Fruit fly (Drosophila melanogaster) whole organism, embryonic: ENCODE results near the gene lin-52.

Experiments
- Aef1 ChIP-seq: fragments of 200-800 bp; sonication (Bioruptor generic); IDR thresholded peaks from 3 replicates; pipeline ENCODE4 v1.3.6; 2022; ENCODE audit warnings: missing biosample characterization, missing genetic modification characterization
- C15 ChIP-seq: fragments of 200-800 bp; sonication (Bioruptor generic); IDR thresholded peaks from 3 replicates; pipeline ENCODE4 v1.3.6; 2022; ENCODE audit warnings: missing biosample characterization, missing genetic modification characterization
- CG10565 ChIP-seq: fragments of 200-800 bp; sonication (Bioruptor generic); optimal IDR thresholded peaks from 3 replicates; lab custom pipeline; 2016; ENCODE audit warnings: missing biosample characterization, mild to moderate bottlenecking, missing genetic modification characterization
- CG10959 ChIP-seq: fragments of 200-800 bp; sonication (Bioruptor generic); IDR thresholded peaks from 2 replicates; pipeline ENCODE4 v1.3.6; 2022; ENCODE audit warnings: missing biosample characterization, missing genetic modification characterization
- CG10979 ChIP-seq: fragments of 200-800 bp; sonication (Bioruptor generic); optimal IDR thresholded peaks from 2 replicates; lab custom pipeline; 2018; ENCODE audit warnings: missing biosample characterization, mild to moderate bottlenecking, missing genetic modification characterization, moderate library complexity
- CG13296 ChIP-seq: fragments of 200-800 bp; sonication (Bioruptor generic); optimal IDR thresholded peaks from 3 replicates; lab custom pipeline; 2018; ENCODE audit warnings: missing biosample characterization, mild to moderate bottlenecking, missing genetic modification characterization
- CG17802 ChIP-seq: fragments of 200-800 bp; sonication (Bioruptor generic); optimal IDR thresholded peaks from 2 replicates; lab custom pipeline; 2018; ENCODE audit warnings: missing biosample characterization, mild to moderate bottlenecking, missing genetic modification characterization, moderate library complexity
- CG2678 ChIP-seq: fragments of 200-800 bp; sonication (Bioruptor generic); optimal IDR thresholded peaks from 3 replicates; lab custom pipeline; 2019; ENCODE audit warnings: missing biosample characterization, mild to moderate bottlenecking, missing genetic modification characterization, moderate library complexity
- CG3065 ChIP-seq: fragments of 200-800 bp; sonication (Bioruptor generic); optimal IDR thresholded peaks from 2 replicates; lab custom pipeline; 2016; ENCODE audit warnings: missing biosample characterization, missing genetic modification characterization
- CG32772 ChIP-seq: fragments of 200-800 bp; sonication (Bioruptor generic); IDR thresholded peaks from 2 replicates; pipeline ENCODE4 v1.3.6; 2022; ENCODE audit warnings: missing biosample characterization, missing genetic modification characterization
- CG3281 ChIP-seq: fragments of 200-800 bp; sonication (Bioruptor generic); optimal IDR thresholded peaks from 3 replicates; lab custom pipeline; 2017; ENCODE audit warnings: missing biosample characterization, mild to moderate bottlenecking, missing genetic modification characterization
- CG33557 ChIP-seq: fragments of 200-800 bp; sonication (Bioruptor generic); optimal IDR thresholded peaks from 2 replicates; lab custom pipeline; 2019; ENCODE audit warnings: missing biosample characterization, mild to moderate bottlenecking, missing genetic modification characterization, moderate library complexity
- CG4328 ChIP-seq: fragments of 200-800 bp; sonication (Bioruptor generic); optimal IDR thresholded peaks from 3 replicates; lab custom pipeline; 2017; ENCODE audit warnings: missing biosample characterization, missing genetic modification reagents, missing genetic modification characterization
- CG43689 ChIP-seq: fragments of 200-800 bp; sonication (Bioruptor generic); IDR thresholded peaks from 2 replicates; pipeline ENCODE4 v1.3.6; 2022; ENCODE audit warnings: missing biosample characterization, missing genetic modification characterization
- CG4424 ChIP-seq: fragments of 200-800 bp; sonication (Bioruptor generic); optimal IDR thresholded peaks from 3 replicates; lab custom pipeline; 2016; ENCODE audit warnings: missing biosample characterization, missing genetic modification characterization
- CG4617 ChIP-seq: fragments of 200-800 bp; sonication (Bioruptor generic); optimal IDR thresholded peaks from 3 replicates; lab custom pipeline; 2016; ENCODE audit warnings: missing biosample characterization, missing genetic modification characterization, borderline replicate concordance
- CG5953 ChIP-seq: fragments of 200-800 bp; sonication (Bioruptor generic); IDR thresholded peaks from 2 replicates; pipeline ENCODE4 v1.3.6; 2022; ENCODE audit warnings: missing biosample characterization, missing genetic modification characterization
- CG6654 ChIP-seq: fragments of 200-800 bp; sonication (Bioruptor generic); optimal IDR thresholded peaks from 2 replicates; lab custom pipeline; 2017; ENCODE audit warnings: missing biosample characterization, mild to moderate bottlenecking, missing genetic modification characterization
- CG6689 ChIP-seq: fragments of 200-800 bp; sonication (Bioruptor generic); IDR thresholded peaks from 2 replicates; pipeline ENCODE4 v1.3.6; 2022; ENCODE audit warnings: missing biosample characterization, missing genetic modification characterization
- CG7556 ChIP-seq: fragments of 200-800 bp; sonication (Bioruptor generic); optimal IDR thresholded peaks from 2 replicates; lab custom pipeline; 2017; ENCODE audit warnings: missing biosample characterization, mild to moderate bottlenecking, missing genetic modification characterization
- CG7963 ChIP-seq: fragments of 200-800 bp; sonication (Bioruptor generic); IDR thresholded peaks from 3 replicates; pipeline ENCODE4 v1.3.6; 2022; ENCODE audit warnings: missing biosample characterization, missing genetic modification characterization; ENCODE audit not compliant: partially characterized antibody
- CG9932 ChIP-seq: fragments of 200-800 bp; sonication (Bioruptor generic); IDR thresholded peaks from 2 replicates; pipeline ENCODE4 v1.3.6; 2022; ENCODE audit warnings: missing biosample characterization, missing genetic modification characterization
- E2f1 ChIP-seq: fragments of 200-800 bp; sonication (Bioruptor generic); IDR thresholded peaks from 2 replicates; pipeline ENCODE4 v1.3.6; 2022; ENCODE audit warnings: missing biosample characterization, missing genetic modification characterization
- Hand ChIP-seq: fragments of 200-800 bp; sonication (Bioruptor generic); optimal IDR thresholded peaks from 2 replicates; lab custom pipeline; 2017; ENCODE audit warnings: mild to moderate bottlenecking, missing biosample characterization, missing genetic modification reagents, missing genetic modification characterization
- Hsf ChIP-seq: fragments of 200-800 bp; sonication (Bioruptor generic); optimal IDR thresholded peaks from 3 replicates; lab custom pipeline; 2016; ENCODE audit warnings: missing biosample characterization, missing genetic modification characterization
- Myb ChIP-seq: fragments of 200-800 bp; sonication (Bioruptor generic); optimal IDR thresholded peaks from 2 replicates; lab custom pipeline; 2016; ENCODE audit warnings: missing biosample characterization, missing genetic modification characterization
- Ptx1 ChIP-seq: fragments of 200-800 bp; sonication (Bioruptor generic); IDR thresholded peaks from 2 replicates; pipeline ENCODE4 v1.3.6; 2022; ENCODE audit warnings: missing biosample characterization, missing genetic modification characterization
- Ravus ChIP-seq: fragments of 200-800 bp; sonication (Bioruptor generic); IDR thresholded peaks from 2 replicates; pipeline ENCODE4 v1.3.6; 2022; ENCODE audit warnings: missing biosample characterization, missing genetic modification characterization
- Rfx ChIP-seq: fragments of 200-800 bp; sonication (Bioruptor generic); IDR thresholded peaks from 2 replicates; pipeline ENCODE4 v1.3.6; 2022; ENCODE audit warnings: missing biosample characterization, missing genetic modification characterization
- Scr ChIP-seq: fragments of 200-800 bp; sonication (Bioruptor generic); IDR thresholded peaks from 2 replicates; pipeline ENCODE4 v1.3.6; 2022; ENCODE audit warnings: missing biosample characterization, missing genetic modification characterization; ENCODE audit not compliant: partially characterized antibody
- Spps ChIP-seq: fragments of 200-800 bp; sonication (Bioruptor generic); optimal IDR thresholded peaks from 2 replicates; lab custom pipeline; 2018; ENCODE audit warnings: missing biosample characterization, mild to moderate bottlenecking, missing genetic modification characterization
- ab ChIP-seq: fragments of 200-800 bp; sonication (Bioruptor generic); optimal IDR thresholded peaks from 2 replicates; lab custom pipeline; 2016; ENCODE audit warnings: missing biosample characterization, missing genetic modification characterization
- ash1 ChIP-seq: fragments of 200-800 bp; sonication (Bioruptor generic); optimal IDR thresholded peaks from 2 replicates; lab custom pipeline; 2018; ENCODE audit warnings: missing biosample characterization, mild to moderate bottlenecking, missing genetic modification characterization
- bowl ChIP-seq: fragments of 200-800 bp; sonication (Bioruptor generic); IDR thresholded peaks from 2 replicates; pipeline ENCODE4 v1.3.6; 2022; ENCODE audit warnings: missing biosample characterization, missing genetic modification characterization
- bsh ChIP-seq, 2 experiments: fragments of 200-800 bp; sonication (Bioruptor generic); optimal IDR thresholded peaks; 2 replicates each; lab custom pipeline; 2017 to 2018; ENCODE audit warnings: mild to moderate bottlenecking in 2 of 2, missing biosample characterization in 2 of 2, missing genetic modification characterization in 2 of 2, moderate library complexity in 1 of 2
- btn ChIP-seq: fragments of 200-800 bp; sonication (Bioruptor generic); optimal IDR thresholded peaks from 2 replicates; lab custom pipeline; 2016; ENCODE audit warnings: missing biosample characterization, missing genetic modification characterization
- cg ChIP-seq: fragments of 200-800 bp; sonication (Bioruptor generic); optimal IDR thresholded peaks from 3 replicates; lab custom pipeline; 2019; ENCODE audit warnings: missing biosample characterization, mild to moderate bottlenecking, missing genetic modification characterization, moderate library complexity
- da ChIP-seq: fragments of 200-800 bp; sonication (Bioruptor generic); optimal IDR thresholded peaks from 2 replicates; lab custom pipeline; 2016; ENCODE audit warnings: missing biosample characterization, missing genetic modification characterization
- esg ChIP-seq: fragments of 200-800 bp; sonication (Bioruptor generic); conservative IDR thresholded peaks from 2 replicates; pipeline ENCODE4 v1.3.6; 2022; ENCODE audit warnings: missing biosample characterization, missing genetic modification characterization
- fru ChIP-seq: fragments of >200 bp; optimal IDR thresholded peaks from 2 replicates; lab custom pipeline; 2017
- ham ChIP-seq: fragments of 200-800 bp; sonication (Bioruptor generic); IDR thresholded peaks from 2 replicates; pipeline ENCODE4 v1.3.6; 2022; ENCODE audit warnings: missing biosample characterization, missing genetic modification characterization
- insv ChIP-seq, 2 experiments: fragments of 200-800 bp; sonication (Bioruptor generic); optimal IDR thresholded peaks; 3 replicates each; lab custom pipeline; 2016 to 2018; ENCODE audit warnings: missing biosample characterization in 2 of 2, missing genetic modification characterization in 2 of 2
- jumu ChIP-seq: fragments of 200-800 bp; sonication (Bioruptor generic); optimal IDR thresholded peaks from 3 replicates; lab custom pipeline; 2016; ENCODE audit warnings: missing biosample characterization, missing genetic modification characterization
- ken ChIP-seq: fragments of 200-800 bp; sonication (Bioruptor generic); IDR thresholded peaks from 3 replicates; pipeline ENCODE4 v1.3.6; 2022; ENCODE audit warnings: missing biosample characterization, missing genetic modification characterization
- lab ChIP-seq: fragments of 200-800 bp; sonication (Bioruptor generic); optimal IDR thresholded peaks from 3 replicates; lab custom pipeline; 2017; ENCODE audit warnings: missing biosample characterization, missing genetic modification characterization, mild to moderate bottlenecking, moderate library complexity, missing genetic modification reagents
- mld ChIP-seq: fragments of 200-800 bp; sonication (Bioruptor generic); IDR thresholded peaks from 3 replicates; pipeline ENCODE4 v1.3.6; 2022; ENCODE audit warnings: missing biosample characterization, missing genetic modification characterization; ENCODE audit not compliant: partially characterized antibody
- pho ChIP-seq: fragments of 200-800 bp; sonication (Bioruptor generic); optimal IDR thresholded peaks from 2 replicates; lab custom pipeline; 2016; ENCODE audit warnings: missing biosample characterization, missing genetic modification characterization
- pnt ChIP-seq: fragments of 200-800 bp; sonication (Bioruptor generic); optimal IDR thresholded peaks from 3 replicates; lab custom pipeline; 2016; ENCODE audit warnings: missing biosample characterization, missing genetic modification characterization
- psq ChIP-seq: fragments of 200-800 bp; sonication (Bioruptor generic); optimal IDR thresholded peaks from 2 replicates; lab custom pipeline; 2017; ENCODE audit warnings: missing biosample characterization, missing genetic modification characterization
- ttk ChIP-seq: fragments of 200-800 bp; sonication (Bioruptor generic); IDR thresholded peaks from 2 replicates; pipeline ENCODE4 v2.1.2; 2022; ENCODE audit warnings: missing biosample characterization, missing genetic modification characterization
- zen2 ChIP-seq: fragments of 200-800 bp; sonication (Bioruptor generic); IDR thresholded peaks from 3 replicates; pipeline ENCODE4 v1.3.6; 2022; ENCODE audit warnings: missing biosample characterization, missing genetic modification characterization; ENCODE audit not compliant: partially characterized antibody

The lin-52 gene

DNA sequence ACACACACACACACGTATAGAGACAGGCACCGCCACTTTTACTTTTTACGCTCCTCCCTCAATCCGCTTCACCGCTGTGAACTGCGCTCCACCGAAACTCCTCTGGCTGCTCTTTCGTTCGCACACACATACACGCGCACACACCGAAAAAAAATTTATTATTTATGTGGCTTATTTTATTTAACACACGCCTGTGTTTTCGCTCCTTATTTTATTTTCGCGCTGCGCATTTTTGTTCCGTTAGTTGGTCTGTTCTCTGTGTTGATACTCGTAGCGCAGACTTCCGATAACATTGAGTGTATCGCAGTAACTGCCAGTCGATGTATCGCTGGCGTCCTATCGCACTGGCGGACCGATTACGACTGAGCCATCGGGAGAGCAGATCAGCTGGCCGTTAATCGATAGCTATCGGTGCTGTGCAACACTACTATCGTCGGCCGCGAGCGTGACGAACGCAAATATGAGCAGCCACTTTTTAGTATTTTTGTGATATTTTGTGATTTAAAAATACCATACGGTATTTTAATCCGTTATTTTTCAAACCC is 17.0 kb downstream of the lin-52 start, which contains the start of gene Snx27 (continued):
- TF ChIP-seq C15 (GFP tag; lab: Robert Waterston, UW), result no peak
- peak; percentile 54 for TF ChIP-seq Ptx1 (GFP tag; lab: Robert Waterston, UW)
- TF ChIP-seq CG9932, result peak; percentile 92
- peak; percentile 9 for TF ChIP-seq CG7556 (GFP tag; lab: Kevin White, UChicago)
- peak; percentile 45 for TF ChIP-seq CG4617 (GFP tag; lab: Kevin White, UChicago)
- TF ChIP-seq CG7963 (GFP tag; lab: Robert Waterston, UW), result peak; percentile 99
- 0 out of 2 replicates have a peak, but pooled peaks have one; percentile 27 for TF ChIP-seq E2f1
- TF ChIP-seq bowl (GFP tag; lab: Robert Waterston, UW), result no peak
- peak; percentile 70 for TF ChIP-seq cg (GFP tag; lab: Kevin White, UChicago)
- peak; percentile 36; the same call in 1 of the 3 replicates for TF ChIP-seq Aef1 (GFP tag; lab: Robert Waterston, UW)
- TF ChIP-seq bsh (GFP tag; optimal IDR thresholded peaks at IDR 0.05; lab: Kevin White, UChicago), result peak; percentile 3 to 19
- peak; percentile 79 for TF ChIP-seq Rfx (GFP tag; lab: Robert Waterston, UW)
- TF ChIP-seq CG2678, result peak; percentile 11
- TF ChIP-seq ash1, result no peak
- TF ChIP-seq CG4328 (GFP tag; lab: Kevin White, UChicago), result no peak
- TF ChIP-seq insv (GFP tag; optimal IDR thresholded peaks at IDR 0.05; lab: Kevin White, UChicago), result peak in 1 of 2 experiments; percentile 3
- TF ChIP-seq jumu (GFP tag; lab: Kevin White, UChicago), result peak; percentile 67
- no peak for TF ChIP-seq CG3065 (GFP tag; lab: Kevin White, UChicago)
- no peak for TF ChIP-seq fru (lab: Kevin White, UChicago)
- TF ChIP-seq CG17802 (tag; lab: Kevin White, UChicago), result no peak
- no peak for TF ChIP-seq CG6654 (GFP tag; lab: Kevin White, UChicago)
- no peak for TF ChIP-seq CG43689 (GFP tag; lab: Robert Waterston, UW)
- no peak for TF ChIP-seq ab (GFP tag; lab: Kevin White, UChicago)
- no peak for TF ChIP-seq Ravus
- TF ChIP-seq CG4424, result no peak
- TF ChIP-seq Hsf (GFP tag; lab: Kevin White, UChicago), result peak; percentile 50
- TF ChIP-seq CG13296 (GFP tag; lab: Kevin White, UChicago), result no peak
- no peak for TF ChIP-seq Spps (tag; lab: Kevin White, UChicago)
- peak; percentile 99 for TF ChIP-seq Myb (GFP tag; lab: Kevin White, UChicago)
- TF ChIP-seq CG10959 (GFP tag; lab: Robert Waterston, UW), result no peak
- no peak for TF ChIP-seq pnt (GFP tag; lab: Kevin White, UChicago)
- no peak for TF ChIP-seq btn (GFP tag; lab: Kevin White, UChicago)
- TF ChIP-seq mld, result peak; percentile 99
- 0 out of 2 replicates have a peak, but pooled peaks have one; percentile 17 for TF ChIP-seq CG32772 (GFP tag; lab: Robert Waterston, UW)
- peak; percentile 5 for TF ChIP-seq CG10979
- no peak for TF ChIP-seq ham
- no peak for TF ChIP-seq CG10565
- TF ChIP-seq Hand (GFP tag; lab: Kevin White, UChicago), result peak; percentile 36
- peak; percentile 18 for TF ChIP-seq CG33557 (GFP tag; lab: Kevin White, UChicago)
- no peak for TF ChIP-seq esg
- TF ChIP-seq zen2 (GFP tag; lab: Robert Waterston, UW), result peak; percentile 99
- peak; percentile 60 for TF ChIP-seq ken (GFP tag; lab: Robert Waterston, UW)
- peak; percentile 99 for TF ChIP-seq Scr
- TF ChIP-seq lab (GFP tag; lab: Kevin White, UChicago), result peak; percentile 50
- TF ChIP-seq CG3281, result no peak
- no peak for TF ChIP-seq ttk
- peak; percentile 73 for TF ChIP-seq pho (GFP tag; lab: Kevin White, UChicago)
- no peak for TF ChIP-seq da
- TF ChIP-seq psq (GFP tag; lab: Kevin White, UChicago), result no peak
- no peak for TF ChIP-seq CG6689 (GFP tag; lab: Robert Waterston, UW)
- TF ChIP-seq CG5953 (GFP tag; lab: Robert Waterston, UW), result no peak
